Worm (Caenorhabditis elegans): Measurements from ENCODE around the gene T04F3.5.
A peak's percentile ranks its signal among the peaks of the same experiment; 100 is the strongest.

T04F3.5 gene

DNA sequence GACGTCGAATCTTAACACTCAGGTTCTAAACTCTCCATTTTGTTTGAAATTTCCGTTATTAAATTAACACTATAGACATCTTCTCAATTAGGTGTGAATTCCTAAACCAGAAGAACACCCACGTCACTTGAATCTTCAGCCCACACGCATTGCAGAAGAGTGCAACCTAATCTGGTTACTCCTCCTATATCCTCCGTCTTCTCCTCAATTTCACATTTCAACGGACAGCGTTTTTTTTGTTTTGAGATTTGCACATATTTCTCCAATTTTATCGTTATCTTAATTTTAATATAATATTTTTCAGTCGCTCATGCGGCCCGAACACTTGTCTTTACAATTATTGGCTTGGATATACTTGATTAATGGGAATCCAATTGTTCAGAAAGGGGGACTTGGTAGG, 3.1 kb upstream of the T04F3.5 start, which contains the start of gene smoc-1:
TSS of gene smoc-1 (plus strand) at position 301 of the 400 bp plus-strand sequence.
- no peak for TF ChIP-seq lin-38 (GFP tag; IDR thresholded peaks at IDR 0.05)
- TF ChIP-seq ces-1 (GFP tag; optimal IDR thresholded peaks at IDR 0.05), result peak; percentile 6

DNA sequence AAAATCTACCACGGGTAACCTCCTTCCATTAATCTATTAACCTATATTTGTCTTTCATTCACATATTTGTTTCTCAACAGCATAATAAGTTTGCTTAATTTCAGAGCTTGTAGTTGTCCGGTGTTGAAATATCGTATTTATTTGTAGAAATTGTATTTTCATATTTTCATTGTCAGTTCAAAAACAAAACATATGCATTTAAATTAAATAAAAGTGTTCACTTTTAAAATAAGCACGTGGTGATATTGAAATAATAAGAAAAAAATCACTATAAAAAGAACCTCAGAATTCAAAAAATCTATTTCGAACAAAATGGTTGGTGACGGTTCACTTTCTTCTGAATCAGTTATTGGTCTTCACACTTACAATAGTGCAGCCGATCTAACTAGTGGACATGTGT, 1.8 kb upstream of the T04F3.5 start, which contains the start of gene T04F3.3:
TSS of gene T04F3.3 (plus strand) at position 301 of the 400 bp plus-strand sequence.
- TF ChIP-seq lin-39 (tag; optimal IDR thresholded peaks at IDR 0.05), result no peak
- TF ChIP-seq F49E8.2 (tag; optimal IDR thresholded peaks at IDR 0.05; ENCODE audit: borderline replicate concordance), result no peak
- no peak for TF ChIP-seq rbr-2 (tag; optimal IDR thresholded peaks at IDR 0.05)
- no peak for TF ChIP-seq php-3 (GFP tag; IDR thresholded peaks at IDR 0.05)
- no peak for TF ChIP-seq ama-1 (optimal IDR thresholded peaks at IDR 0.05)
- TF ChIP-seq nhr-41 (GFP tag; IDR thresholded peaks at IDR 0.05), result no peak
- TF ChIP-seq ceh-32 (tag; optimal IDR thresholded peaks at IDR 0.05; ENCODE audit: poor library complexity), result no peak
- TF ChIP-seq nhr-10 (tag; optimal IDR thresholded peaks at IDR 0.05), result no peak
- TF ChIP-seq Y5F2A.4 (GFP tag; optimal IDR thresholded peaks at IDR 0.05), result no peak
- no peak for TF ChIP-seq mxl-3 (GFP tag; optimal IDR thresholded peaks at IDR 0.05)
- no peak for TF ChIP-seq arid-1 (GFP tag; conservative IDR thresholded peaks at IDR 0.05)
- TF ChIP-seq pqm-1 (tag; optimal IDR thresholded peaks at IDR 0.05), result no peak
- TF ChIP-seq lin-38 (GFP tag; IDR thresholded peaks at IDR 0.05), result no peak
- TF ChIP-seq zip-11 (GFP tag; IDR thresholded peaks at IDR 0.05), result no peak
- TF ChIP-seq daf-19 (GFP tag; conservative IDR thresholded peaks at IDR 0.05), result no peak
- no peak for TF ChIP-seq zfp-2 (tag; optimal IDR thresholded peaks at IDR 0.05)
- no peak for TF ChIP-seq ZK337.2 (GFP tag; IDR thresholded peaks at IDR 0.05)

DNA sequence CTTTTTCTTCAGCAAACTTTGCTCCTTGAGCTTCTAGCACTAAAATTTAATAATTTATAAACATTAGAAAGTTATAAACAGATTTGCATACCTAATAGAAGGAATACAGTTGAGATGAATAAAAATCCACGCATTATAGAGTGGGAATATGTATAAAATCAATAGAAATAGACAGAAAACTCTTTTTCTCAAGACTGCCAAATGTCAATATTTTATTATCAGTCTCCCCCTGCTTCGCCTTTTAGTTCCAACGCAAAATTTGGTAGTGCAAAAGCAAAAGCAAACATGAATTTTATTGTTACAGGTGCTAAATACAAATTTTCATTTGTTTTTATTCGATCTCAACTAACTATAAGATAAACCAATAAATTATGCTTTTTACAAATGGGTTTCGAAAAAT, 2.4 kb downstream of the T04F3.5 start, which contains the start of gene T04F3.4:
TSS of gene T04F3.4 (minus strand) at position 187 of the 400 bp plus-strand sequence.
- peak; percentile 31; the same call in 1 of the 2 replicates for TF ChIP-seq lin-38 (GFP tag; IDR thresholded peaks at IDR 0.05)
- TF ChIP-seq T20F7.1 (GFP tag; optimal IDR thresholded peaks at IDR 0.05), result peak; percentile 13
- peak; percentile 28 for TF ChIP-seq pqm-1 (tag; optimal IDR thresholded peaks at IDR 0.05)
- TF ChIP-seq dve-1 (tag; optimal IDR thresholded peaks at IDR 0.05; ENCODE audit: insufficient read depth), result peak; percentile 23
- TF ChIP-seq ama-1 (optimal IDR thresholded peaks at IDR 0.05), result no peak
- TF ChIP-seq php-3 (GFP tag; IDR thresholded peaks at IDR 0.05), result no peak
- TF ChIP-seq daf-16 (GFP tag; optimal IDR thresholded peaks at IDR 0.05), result no peak
- TF ChIP-seq daf-16 (tag; optimal IDR thresholded peaks at IDR 0.05), result peak; percentile 22
- TF ChIP-seq unc-62 (GFP tag; optimal IDR thresholded peaks at IDR 0.05 in 1 of 2), result no peak
- TF ChIP-seq unc-62 (tag; optimal IDR thresholded peaks at IDR 0.05), result no peak
- TF ChIP-seq lsy-2 (tag; optimal IDR thresholded peaks at IDR 0.05), result peak in 1 of 2 experiments; percentile 55
- 0 out of 2 replicates have a peak, but pooled peaks have one; percentile 58 for TF ChIP-seq zfp-3 (GFP tag; conservative IDR thresholded peaks at IDR 0.05)

DNA sequence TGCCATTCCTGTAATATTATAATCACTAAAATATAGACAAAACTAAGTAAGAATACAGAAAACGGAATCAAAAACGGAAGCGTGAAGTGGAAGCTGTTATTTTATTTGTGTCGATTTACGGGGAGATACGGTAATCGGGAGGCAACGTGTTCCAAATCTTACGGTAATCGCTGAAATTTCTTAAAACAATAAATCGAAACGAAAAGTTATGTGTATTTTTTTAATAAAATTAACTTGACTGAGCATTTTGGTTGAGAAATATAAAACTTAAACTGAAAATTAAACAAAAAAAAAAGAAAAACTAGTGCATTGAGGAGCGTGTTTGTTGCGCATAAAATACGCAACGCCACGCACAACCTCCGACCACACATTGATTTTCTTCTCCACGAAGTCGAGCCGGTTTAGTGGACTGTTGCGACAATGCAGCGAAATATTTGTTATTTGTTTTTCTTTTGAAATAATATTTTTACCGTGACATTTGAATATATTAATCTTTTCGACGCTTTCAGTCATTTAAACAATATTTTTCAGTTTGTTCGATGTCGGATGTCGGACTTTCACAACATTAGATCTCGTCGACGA, 4.0 kb downstream of the T04F3.5 start, which contains the start of the genes F55A11.1 and syx-5:
TSS of gene F55A11.1 (minus strand) at position 13 of the 582 bp plus-strand sequence.
TSS of gene syx-5 (plus strand) at position 532 of the 582 bp plus-strand sequence.
- TF ChIP-seq lin-39 (tag; optimal IDR thresholded peaks at IDR 0.05) (no peak), vab-7 (GFP tag; IDR thresholded peaks at IDR 0.05) (peak; percentile 32; the same call in 1 of the 2 replicates), nhr-25 (tag; optimal IDR thresholded peaks at IDR 0.05; ENCODE audit: borderline replicate concordance, insufficient read depth) (no peak), php-3 (GFP tag; IDR thresholded peaks at IDR 0.05) (peak; percentile 64), ctbp-1 (GFP tag; IDR thresholded peaks at IDR 0.05) (peak; percentile 81), set-16 (GFP tag; IDR thresholded peaks at IDR 0.05) (no peak), skn-1 (tag; optimal IDR thresholded peaks at IDR 0.05) (no peak), sdz-12 (GFP tag; optimal IDR thresholded peaks at IDR 0.05) (no peak), nhr-41 (GFP tag; IDR thresholded peaks at IDR 0.05) (no peak), hmg-1.1 (GFP tag; IDR thresholded peaks at IDR 0.05) (peak; percentile 95), ces-1 (GFP tag; optimal IDR thresholded peaks at IDR 0.05) (peak; percentile 16), cey-2 (tag; optimal IDR thresholded peaks at IDR 0.05; ENCODE audit: borderline replicate concordance, insufficient read depth) (no peak), nhr-102 (tag; optimal IDR thresholded peaks at IDR 0.05) (peak; percentile 90), lin-29 (GFP tag; IDR thresholded peaks at IDR 0.05) (peak; percentile 54; the same call in 1 of the 2 replicates), unc-62 (GFP tag; optimal IDR thresholded peaks at IDR 0.05 in 1 of 2) (no peak), unc-62 (tag; optimal IDR thresholded peaks at IDR 0.05) (no peak), lin-15B (tag; optimal IDR thresholded peaks at IDR 0.05) (no peak), daf-8 (GFP tag; IDR thresholded peaks at IDR 0.05) (no peak), nhr-77 (tag; optimal IDR thresholded peaks at IDR 0.05) (peak; percentile 46), F10B5.3 (tag; optimal IDR thresholded peaks at IDR 0.05) (peak; percentile 78), mdl-1 (tag; optimal IDR thresholded peaks at IDR 0.05) (peak in 1 of 2 experiments; percentile 84), gei-8 (GFP tag; optimal IDR thresholded peaks at IDR 0.05) (no peak), ceh-20 (GFP tag; IDR thresholded peaks at IDR 0.05) (0 out of 2 replicates have a peak, but pooled peaks have one; percentile 45)
